Fruit fly (Drosophila melanogaster): Measurements from ENCODE around the gene CG31675.

DNA sequence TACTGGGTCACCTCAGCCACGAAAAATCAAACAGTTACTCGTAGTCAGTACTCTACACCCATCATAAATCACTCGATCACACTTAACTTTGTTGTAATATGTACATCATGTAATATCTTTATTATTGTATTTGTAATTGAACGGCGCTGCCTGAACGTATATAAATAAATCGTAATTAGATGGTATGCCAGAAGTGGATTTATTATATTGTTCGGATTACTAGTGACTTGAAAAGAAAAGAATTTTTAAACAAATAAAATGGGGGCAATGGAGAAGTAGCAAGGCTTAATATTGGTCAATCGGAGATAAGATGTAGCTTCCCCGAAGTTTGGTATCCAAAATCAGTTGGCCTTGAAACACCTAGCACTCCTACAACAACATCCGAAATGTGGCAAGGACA lies 18.6 kb upstream of the CG31675 start, which contains the start of gene CG14402:
- TF ChIP-seq psq (optimal IDR thresholded peaks at IDR 0.05) (no peak), h (optimal IDR thresholded peaks at IDR 0.05) (no peak)

All from Kc167 (cell line).